Fruit fly (Drosophila melanogaster) whole organism, embryonic: ENCODE results near the gene CG8289.
A peak's percentile ranks its signal among the peaks of the same experiment; 100 is the strongest.

ENCODE experiments used
- BtbVII ChIP-seq: fragments of 200-800 bp; sonication (Bioruptor generic); optimal IDR thresholded peaks from 3 replicates; lab custom pipeline; 2017; ENCODE audit warnings: missing biosample characterization, mild to moderate bottlenecking, missing genetic modification characterization
- C15 ChIP-seq: fragments of 200-800 bp; sonication (Bioruptor generic); IDR thresholded peaks from 3 replicates; pipeline ENCODE4 v1.3.6; 2022; ENCODE audit warnings: missing biosample characterization, missing genetic modification characterization
- CG10654 ChIP-seq: fragments of 200-800 bp; sonication (Bioruptor generic); optimal IDR thresholded peaks from 2 replicates; lab custom pipeline; 2016; ENCODE audit warnings: missing biosample characterization, missing genetic modification characterization
- CG11093 ChIP-seq: fragments of 200-800 bp; sonication (Bioruptor generic); IDR thresholded peaks from 3 replicates; pipeline ENCODE4 v1.3.6; 2022; ENCODE audit warnings: missing biosample characterization, missing genetic modification characterization
- CG11247 ChIP-seq: fragments of 200-800 bp; sonication (Bioruptor generic); IDR thresholded peaks from 2 replicates; pipeline ENCODE4 v1.3.6; 2022; ENCODE audit warnings: missing biosample characterization, missing genetic modification characterization
- CG11504 ChIP-seq: fragments of 200-800 bp; sonication (Bioruptor generic); optimal IDR thresholded peaks from 3 replicates; lab custom pipeline; 2019; ENCODE audit warnings: missing biosample characterization, mild to moderate bottlenecking, missing genetic modification characterization, moderate library complexity
- CG11695 ChIP-seq: fragments of 200-800 bp; sonication (Bioruptor generic); IDR thresholded peaks from 3 replicates; pipeline ENCODE4 v1.3.6; 2022; ENCODE audit warnings: missing biosample characterization, missing genetic modification characterization
- CG12744 ChIP-seq: fragments of 200-800 bp; sonication (Bioruptor generic); optimal IDR thresholded peaks from 2 replicates; lab custom pipeline; 2016; ENCODE audit warnings: missing biosample characterization, missing genetic modification characterization
- CG14014 ChIP-seq: fragments of 200-800 bp; sonication (Bioruptor generic); IDR thresholded peaks from 2 replicates; pipeline ENCODE4 v1.3.6; 2022; ENCODE audit warnings: missing biosample characterization, missing genetic modification characterization
- CG15011 ChIP-seq: fragments of 200-800 bp; sonication (Bioruptor generic); optimal IDR thresholded peaks from 3 replicates; lab custom pipeline; 2018; ENCODE audit warnings: missing biosample characterization, mild to moderate bottlenecking, missing genetic modification characterization
- CG15073 ChIP-seq: fragments of 200-800 bp; sonication (Bioruptor generic); optimal IDR thresholded peaks from 2 replicates; lab custom pipeline; 2016; ENCODE audit warnings: missing biosample characterization, missing genetic modification characterization
- CG16815 ChIP-seq: fragments of 200-800 bp; sonication (Bioruptor generic); optimal IDR thresholded peaks from 3 replicates; lab custom pipeline; 2017; ENCODE audit warnings: missing biosample characterization, mild to moderate bottlenecking, missing genetic modification characterization
- CG17361 ChIP-seq: fragments of 200-800 bp; sonication (Bioruptor generic); IDR thresholded peaks from 3 replicates; pipeline ENCODE4 v1.3.6; 2022; ENCODE audit warnings: missing biosample characterization, missing genetic modification characterization
- CG17802 ChIP-seq: fragments of 200-800 bp; sonication (Bioruptor generic); optimal IDR thresholded peaks from 2 replicates; lab custom pipeline; 2018; ENCODE audit warnings: missing biosample characterization, mild to moderate bottlenecking, missing genetic modification characterization, moderate library complexity
- CG2202 ChIP-seq: fragments of 200-800 bp; sonication (Bioruptor generic); optimal IDR thresholded peaks from 2 replicates; lab custom pipeline; 2018; ENCODE audit warnings: missing biosample characterization, mild to moderate bottlenecking, missing genetic modification characterization
- CG32772 ChIP-seq: fragments of 200-800 bp; sonication (Bioruptor generic); IDR thresholded peaks from 2 replicates; pipeline ENCODE4 v1.3.6; 2022; ENCODE audit warnings: missing biosample characterization, missing genetic modification characterization
- CG9609 ChIP-seq: fragments of 200-800 bp; sonication (Bioruptor generic); optimal IDR thresholded peaks from 3 replicates; lab custom pipeline; 2016; ENCODE audit warnings: missing biosample characterization, missing genetic modification characterization
- CG9876 ChIP-seq: fragments of 200-800 bp; sonication (Bioruptor generic); optimal IDR thresholded peaks from 2 replicates; lab custom pipeline; 2016; ENCODE audit warnings: missing biosample characterization, missing genetic modification characterization
- Dad ChIP-seq: fragments of 200-800 bp; sonication (Bioruptor generic); optimal IDR thresholded peaks from 3 replicates; lab custom pipeline; 2016; ENCODE audit warnings: missing biosample characterization, missing genetic modification characterization
- Dip3 ChIP-seq: fragments of 200-800 bp; sonication (Bioruptor generic); optimal IDR thresholded peaks from 3 replicates; lab custom pipeline; 2016; ENCODE audit warnings: missing biosample characterization, missing genetic modification characterization
- Dref ChIP-seq: fragments of 200-800 bp; sonication (Bioruptor generic); IDR thresholded peaks from 2 replicates; pipeline ENCODE4 v1.3.6; 2022; ENCODE audit warnings: missing biosample characterization, missing genetic modification characterization
- E2f1 ChIP-seq: fragments of 200-800 bp; sonication (Bioruptor generic); IDR thresholded peaks from 2 replicates; pipeline ENCODE4 v1.3.6; 2022; ENCODE audit warnings: missing biosample characterization, missing genetic modification characterization
- E2f2 ChIP-seq: fragments of 200-800 bp; sonication (Bioruptor generic); IDR thresholded peaks from 2 replicates; pipeline ENCODE4 v1.3.6; 2022; ENCODE audit warnings: missing biosample characterization, missing genetic modification characterization
- Fer3 ChIP-seq: fragments of 200-800 bp; sonication (Bioruptor generic); optimal IDR thresholded peaks from 2 replicates; lab custom pipeline; 2018; ENCODE audit warnings: missing biosample characterization, mild to moderate bottlenecking, missing genetic modification characterization, moderate library complexity
- Gug ChIP-seq: fragments of 200-800 bp; sonication (Bioruptor generic); IDR thresholded peaks from 4 replicates; pipeline ENCODE4 v1.3.6; 2022; ENCODE audit warnings: missing biosample characterization, missing genetic modification characterization
- HHEX ChIP-seq: fragments of 200-800 bp; sonication (Bioruptor generic); optimal IDR thresholded peaks from 3 replicates; lab custom pipeline; 2017; ENCODE audit warnings: missing biosample characterization, mild to moderate bottlenecking, missing genetic modification characterization, missing genetic modification reagents
- Hmr ChIP-seq: fragments of 200-800 bp; sonication (Bioruptor generic); optimal IDR thresholded peaks from 3 replicates; lab custom pipeline; 2017; ENCODE audit warnings: mild to moderate bottlenecking, missing biosample characterization, missing genetic modification reagents, missing genetic modification characterization
- Lim3 ChIP-seq: fragments of 200-800 bp; sonication (Bioruptor generic); IDR thresholded peaks from 2 replicates; pipeline ENCODE4 v1.3.6; 2022; ENCODE audit warnings: missing biosample characterization, missing genetic modification characterization
- MTF-1 ChIP-seq: fragments of 200-800 bp; sonication (Bioruptor generic); optimal IDR thresholded peaks from 2 replicates; lab custom pipeline; 2018; ENCODE audit warnings: missing biosample characterization, mild to moderate bottlenecking, missing genetic modification characterization, borderline replicate concordance
- Nf-YA ChIP-seq: fragments of 200-800 bp; sonication (Bioruptor generic); IDR thresholded peaks from 2 replicates; pipeline ENCODE4 v1.3.6; 2022; ENCODE audit warnings: missing biosample characterization, missing genetic modification characterization
- Scr ChIP-seq: fragments of 200-800 bp; sonication (Bioruptor generic); IDR thresholded peaks from 2 replicates; pipeline ENCODE4 v1.3.6; 2022; ENCODE audit warnings: missing biosample characterization, missing genetic modification characterization; ENCODE audit not compliant: partially characterized antibody
- Sry-β ChIP-seq: fragments of 200-800 bp; sonication (Bioruptor generic); optimal IDR thresholded peaks from 2 replicates; lab custom pipeline; 2018; ENCODE audit warnings: missing biosample characterization, mild to moderate bottlenecking, missing genetic modification characterization, moderate library complexity
- YL-1 ChIP-seq: fragments of 200-800 bp; sonication (Bioruptor generic); optimal IDR thresholded peaks from 3 replicates; lab custom pipeline; 2017; ENCODE audit warnings: missing biosample characterization, mild to moderate bottlenecking, missing genetic modification characterization
- al ChIP-seq: fragments of 200-800 bp; sonication (Bioruptor generic); IDR thresholded peaks from 2 replicates; pipeline ENCODE4 v1.3.6; 2022; ENCODE audit warnings: missing biosample characterization, missing genetic modification characterization
- ash1 ChIP-seq: fragments of 200-800 bp; sonication (Bioruptor generic); optimal IDR thresholded peaks from 2 replicates; lab custom pipeline; 2018; ENCODE audit warnings: missing biosample characterization, mild to moderate bottlenecking, missing genetic modification characterization
- bcd ChIP-seq: fragments of 200-800 bp; sonication (Bioruptor generic); optimal IDR thresholded peaks from 2 replicates; lab custom pipeline; 2017; ENCODE audit warnings: missing biosample characterization, mild to moderate bottlenecking, missing genetic modification characterization
- br ChIP-seq: fragments of >200 bp; optimal IDR thresholded peaks from 2 replicates; lab custom pipeline; 2017
- chn ChIP-seq: fragments of 200-800 bp; sonication (Bioruptor generic); optimal IDR thresholded peaks from 2 replicates; lab custom pipeline; 2016; ENCODE audit warnings: missing biosample characterization, missing genetic modification characterization
- crp ChIP-seq, 2 experiments: fragments of 200-800 bp; sonication (Bioruptor generic); optimal IDR thresholded peaks; 2 replicates in 1 of 2; 3 replicates in 1 of 2; lab custom pipeline; 2017; ENCODE audit warnings: missing biosample characterization in 2 of 2, missing genetic modification characterization in 2 of 2, mild to moderate bottlenecking in 1 of 2, moderate library complexity in 1 of 2
- da ChIP-seq: fragments of 200-800 bp; sonication (Bioruptor generic); optimal IDR thresholded peaks from 2 replicates; lab custom pipeline; 2016; ENCODE audit warnings: missing biosample characterization, missing genetic modification characterization
- dan ChIP-seq: fragments of 200-800 bp; sonication (Bioruptor generic); IDR thresholded peaks from 2 replicates; pipeline ENCODE4 v1.3.6; 2022; ENCODE audit warnings: missing biosample characterization, missing genetic modification characterization
- exex ChIP-seq: fragments of 200-800 bp; sonication (Bioruptor generic); optimal IDR thresholded peaks from 4 replicates; lab custom pipeline; 2018; ENCODE audit warnings: missing biosample characterization, mild to moderate bottlenecking, missing genetic modification characterization, moderate library complexity
- gro ChIP-seq: fragments of 200-800 bp; sonication (Bioruptor generic); optimal IDR thresholded peaks from 2 replicates; lab custom pipeline; 2016; ENCODE audit warnings: missing biosample characterization, missing genetic modification characterization
- gsb-n ChIP-seq: fragments of 200-800 bp; sonication (Bioruptor generic); optimal IDR thresholded peaks from 3 replicates; lab custom pipeline; 2018; ENCODE audit warnings: missing biosample characterization, mild to moderate bottlenecking, missing genetic modification characterization
- hbn ChIP-seq: fragments of 200-800 bp; sonication (Bioruptor generic); IDR thresholded peaks from 2 replicates; pipeline ENCODE4 v1.3.6; 2022; ENCODE audit warnings: missing biosample characterization, missing genetic modification characterization; ENCODE audit not compliant: partially characterized antibody
- jigr1 ChIP-seq: fragments of 200-800 bp; sonication (Bioruptor generic); IDR thresholded peaks from 3 replicates; pipeline ENCODE4 v1.3.6; 2022; ENCODE audit warnings: missing biosample characterization, missing genetic modification characterization
- pho ChIP-seq: fragments of 200-800 bp; sonication (Bioruptor generic); optimal IDR thresholded peaks from 2 replicates; lab custom pipeline; 2016; ENCODE audit warnings: missing biosample characterization, missing genetic modification characterization
- pnt ChIP-seq: fragments of 200-800 bp; sonication (Bioruptor generic); optimal IDR thresholded peaks from 3 replicates; lab custom pipeline; 2016; ENCODE audit warnings: missing biosample characterization, missing genetic modification characterization
- sisA ChIP-seq: fragments of 200-800 bp; sonication (Bioruptor generic); IDR thresholded peaks from 2 replicates; pipeline ENCODE4 v1.3.6; 2022; ENCODE audit warnings: missing biosample characterization, missing genetic modification characterization
- z ChIP-seq: fragments of 200-800 bp; sonication (Bioruptor generic); IDR thresholded peaks from 3 replicates; pipeline ENCODE4 v1.3.6; 2022; ENCODE audit warnings: missing biosample characterization, missing genetic modification characterization

The CG8289 gene

dm6 chrX:17682745-17683505 is 47.1 kb upstream of the CG8289 start (continued):
- no peak for TF ChIP-seq ash1 (GFP tag; lab: Kevin White, UChicago)
- TF ChIP-seq Hmr (GFP tag; lab: Kevin White, UChicago): peak; percentile 13
- peak; percentile 88 for TF ChIP-seq sisA (GFP tag; lab: Robert Waterston, UW)
- TF ChIP-seq C15 (GFP tag; lab: Robert Waterston, UW): peak; percentile 63; the same call in 1 of the 3 replicates
- TF ChIP-seq al: 0 out of 2 replicates have a peak, but pooled peaks have one; percentile 22
- TF ChIP-seq da (GFP tag; lab: Kevin White, UChicago): no peak
- TF ChIP-seq Scr (GFP tag; lab: Robert Waterston, UW): 0 out of 2 replicates have a peak, but pooled peaks have one; percentile 14
- TF ChIP-seq CG11093 (GFP tag; lab: Robert Waterston, UW): peak; percentile 83
- peak; percentile 76 for TF ChIP-seq E2f1 (GFP tag; lab: Robert Waterston, UW)
- no peak for TF ChIP-seq Dref (GFP tag; lab: Robert Waterston, UW)
- TF ChIP-seq CG17361 (GFP tag; lab: Robert Waterston, UW): peak; percentile 65; the same call in 2 of the 3 replicates
- no peak for TF ChIP-seq CG9609
- peak; percentile 52 for TF ChIP-seq Nf-YA (GFP tag; lab: Robert Waterston, UW)
- TF ChIP-seq YL-1 (GFP tag; lab: Kevin White, UChicago): no peak
- TF ChIP-seq CG15011 (GFP tag; lab: Kevin White, UChicago): peak; percentile 47
- peak; percentile 44 for TF ChIP-seq HHEX (GFP tag; lab: Kevin White, UChicago)
- peak; percentile 54; the same call in 1 of the 2 replicates for TF ChIP-seq Lim3 (GFP tag; lab: Robert Waterston, UW)
- TF ChIP-seq E2f2 (GFP tag; lab: Robert Waterston, UW): peak; percentile 60
- TF ChIP-seq CG32772: peak; percentile 90
- no peak for TF ChIP-seq CG16815 (GFP tag; lab: Kevin White, UChicago)
- no peak for TF ChIP-seq CG2202
- TF ChIP-seq br (lab: Kevin White, UChicago): no peak
- no peak for TF ChIP-seq MTF-1 (GFP tag; lab: Kevin White, UChicago)
- no peak for TF ChIP-seq CG15073
- peak; percentile 35 for TF ChIP-seq gsb-n (tag; lab: Kevin White, UChicago)
- TF ChIP-seq Fer3: peak; percentile 37
- no peak for TF ChIP-seq CG9876 (GFP tag; lab: Kevin White, UChicago)
- peak; percentile 72 for TF ChIP-seq CG11695 (GFP tag; lab: Robert Waterston, UW)
- no peak for TF ChIP-seq z (GFP tag; lab: Robert Waterston, UW)
- no peak for TF ChIP-seq exex (tag; lab: Kevin White, UChicago)
- peak; percentile 82 for TF ChIP-seq CG11504 (tag; lab: Kevin White, UChicago)
- TF ChIP-seq CG11247 (GFP tag; lab: Robert Waterston, UW): peak; percentile 66
- TF ChIP-seq CG12744: no peak
- TF ChIP-seq hbn: no peak
- no peak for TF ChIP-seq crp (GFP tag; optimal IDR thresholded peaks at IDR 0.05; lab: Kevin White, UChicago)
- TF ChIP-seq Dad (GFP tag; lab: Kevin White, UChicago): no peak
- no peak for TF ChIP-seq dan (GFP tag; lab: Robert Waterston, UW)
- peak; percentile 49 for TF ChIP-seq chn (GFP tag; lab: Kevin White, UChicago)
- peak; percentile 3 for TF ChIP-seq Dip3 (GFP tag; lab: Kevin White, UChicago)
- TF ChIP-seq Sry-β: peak; percentile 77
- peak; percentile 58; the same call in 1 of the 3 replicates for TF ChIP-seq jigr1 (GFP tag; lab: Robert Waterston, UW)
- peak; percentile 4 for TF ChIP-seq pho (GFP tag; lab: Kevin White, UChicago)
- TF ChIP-seq CG17802 (tag; lab: Kevin White, UChicago): peak; percentile 13
- peak; percentile 78 for TF ChIP-seq CG14014 (GFP tag; lab: Robert Waterston, UW)
- peak; percentile 28 for TF ChIP-seq pnt
- TF ChIP-seq gro (GFP tag; lab: Kevin White, UChicago): no peak
- TF ChIP-seq CG10654 (GFP tag; lab: Kevin White, UChicago): no peak
- TF ChIP-seq bcd (GFP tag; lab: Kevin White, UChicago): peak; percentile 40
- TF ChIP-seq BtbVII (GFP tag; lab: Kevin White, UChicago): peak; percentile 34
- peak; percentile 75 for TF ChIP-seq Gug (GFP tag; lab: Robert Waterston, UW)
